In genomic region chr3R:5016280-5016679, dm6 we compare ENCODE assay signal across 2 fruit fly cellular contexts.
A peak's percentile ranks its signal among the peaks of the same experiment; 100 is the strongest.
TF ChIP-seq lines count a peak whose summit lies in the region.

No protein-coding gene starts in this region.

TF ChIP-seq in whole organism, embryonic, 481 proteins besides CTCF, POLR2A, EP300 and RAD21 (continued from another document and continues in another):
- TF ChIP-seq otp (GFP tag; IDR thresholded peaks at IDR 0.05; lab: Robert Waterston, UW) (peak; percentile 49; the same call in 1 of the 3 replicates), insv (GFP tag; optimal IDR thresholded peaks at IDR 0.05; lab: Kevin White, UChicago) (no peak), ttk (GFP tag; IDR thresholded peaks at IDR 0.05; lab: Robert Waterston, UW) (no peak), gro (GFP tag; optimal IDR thresholded peaks at IDR 0.05; lab: Kevin White, UChicago) (no peak), Rx (GFP tag; IDR thresholded peaks at IDR 0.05; lab: Robert Waterston, UW) (no peak), Meics (GFP tag; optimal IDR thresholded peaks at IDR 0.05; lab: Kevin White, UChicago) (peak; percentile 19), Myb (GFP tag; optimal IDR thresholded peaks at IDR 0.05; lab: Kevin White, UChicago) (no peak), Elba2 (GFP tag; optimal IDR thresholded peaks at IDR 0.05; lab: Kevin White, UChicago) (no peak), CG33213 (GFP tag; optimal IDR thresholded peaks at IDR 0.05; lab: Kevin White, UChicago) (no peak), NfI (GFP tag; optimal IDR thresholded peaks at IDR 0.05; lab: Kevin White, UChicago) (no peak), cato (GFP tag; optimal IDR thresholded peaks at IDR 0.05; lab: Kevin White, UChicago; ENCODE audit: borderline replicate concordance) (no peak), CG6654 (GFP tag; optimal IDR thresholded peaks at IDR 0.05; lab: Kevin White, UChicago) (no peak), gsb (GFP tag; IDR thresholded peaks at IDR 0.05; lab: Robert Waterston, UW) (no peak), sob (GFP tag; IDR thresholded peaks at IDR 0.05; lab: Robert Waterston, UW) (no peak), CG9727 (GFP tag; optimal IDR thresholded peaks at IDR 0.05; lab: Kevin White, UChicago) (peak; percentile 42), croc (GFP tag; conservative IDR thresholded peaks at IDR 0.05; lab: Robert Waterston, UW) (no peak), Bteb2 (GFP tag; optimal IDR thresholded peaks at IDR 0.05; lab: Kevin White, UChicago) (no peak), B-H2 (GFP tag; optimal IDR thresholded peaks at IDR 0.05; lab: Kevin White, UChicago) (no peak), ase (GFP tag; IDR thresholded peaks at IDR 0.05; lab: Robert Waterston, UW) (no peak), CG2129 (GFP tag; IDR thresholded peaks at IDR 0.05; lab: Robert Waterston, UW; ENCODE audit: partially characterized antibody) (no peak), CG1832 (GFP tag; optimal IDR thresholded peaks at IDR 0.05; lab: Kevin White, UChicago) (no peak), CG8478 (optimal IDR thresholded peaks at IDR 0.05; lab: Kevin White, UChicago) (no peak), sens-2 (GFP tag; IDR thresholded peaks at IDR 0.05; lab: Robert Waterston, UW) (peak; percentile 36; the same call in 1 of the 2 replicates), bcd (GFP tag; optimal IDR thresholded peaks at IDR 0.05; lab: Kevin White, UChicago) (no peak), sr (GFP tag; IDR thresholded peaks at IDR 0.05; lab: Robert Waterston, UW) (peak; percentile 70; the same call in 2 of the 3 replicates), nom (GFP tag; optimal IDR thresholded peaks at IDR 0.05; lab: Kevin White, UChicago) (no peak), pan (optimal IDR thresholded peaks at IDR 0.05; lab: Kevin White, UChicago) (no peak), pan (GFP tag; optimal IDR thresholded peaks at IDR 0.05 in 1 of 2, IDR thresholded peaks at IDR 0.05 in 1 of 2) (no peak), yki (optimal IDR thresholded peaks at IDR 0.05; lab: Kevin White, UChicago) (no peak), ab (GFP tag; optimal IDR thresholded peaks at IDR 0.05; lab: Kevin White, UChicago) (no peak), CG12744 (GFP tag; optimal IDR thresholded peaks at IDR 0.05; lab: Kevin White, UChicago) (no peak), Eip74EF (GFP tag; optimal IDR thresholded peaks at IDR 0.05; lab: Kevin White, UChicago) (peak in 1 of 2 experiments; percentile 0), CG6813 (GFP tag; optimal IDR thresholded peaks at IDR 0.05; lab: Kevin White, UChicago) (peak; percentile 52), CG12104 (GFP tag; optimal IDR thresholded peaks at IDR 0.05; lab: Kevin White, UChicago) (no peak), HLH54F (GFP tag; optimal IDR thresholded peaks at IDR 0.05; lab: Kevin White, UChicago) (no peak), Jarid2 (GFP tag; optimal IDR thresholded peaks at IDR 0.05; lab: Kevin White, UChicago) (no peak), CG11398 (GFP tag; optimal IDR thresholded peaks at IDR 0.05; lab: Kevin White, UChicago) (no peak), CG3847 (GFP tag; IDR thresholded peaks at IDR 0.05; lab: Robert Waterston, UW) (no peak), h (optimal IDR thresholded peaks at IDR 0.05; lab: Kevin White, UChicago) (no peak), Sin3A (optimal IDR thresholded peaks at IDR 0.05; lab: Kevin White, UChicago) (no peak), CG3726 (GFP tag; IDR thresholded peaks at IDR 0.05; lab: Robert Waterston, UW) (no peak; the same call in 2 of the 3 replicates), Sox100B (GFP tag; optimal IDR thresholded peaks at IDR 0.05; lab: Kevin White, UChicago) (peak; percentile 32), cad (GFP tag; optimal IDR thresholded peaks at IDR 0.05; lab: Kevin White, UChicago) (no peak), CG2116 (GFP tag; optimal IDR thresholded peaks at IDR 0.05; lab: Kevin White, UChicago) (peak; percentile 11), so (GFP tag; IDR thresholded peaks at IDR 0.05; lab: Robert Waterston, UW) (no peak; the same call in 2 of the 3 replicates), CG5245 (GFP tag; optimal IDR thresholded peaks at IDR 0.05; lab: Kevin White, UChicago) (no peak), CG12659 (GFP tag; optimal IDR thresholded peaks at IDR 0.05; lab: Kevin White, UChicago) (no peak), CG9215 (GFP tag; IDR thresholded peaks at IDR 0.05; lab: Robert Waterston, UW) (no peak), CG8290 (GFP tag; optimal IDR thresholded peaks at IDR 0.05; lab: Kevin White, UChicago) (no peak), CG8290 (tag; optimal IDR thresholded peaks at IDR 0.05; lab: Kevin White, UChicago) (peak in 1 of 2 experiments; percentile 43), Adf1 (GFP tag; IDR thresholded peaks at IDR 0.05; lab: Robert Waterston, UW) (no peak), CG16815 (GFP tag; optimal IDR thresholded peaks at IDR 0.05; lab: Kevin White, UChicago) (no peak), tap (tag; optimal IDR thresholded peaks at IDR 0.05; lab: Kevin White, UChicago) (no peak), Gug (GFP tag; IDR thresholded peaks at IDR 0.05; lab: Robert Waterston, UW) (no peak), CrebB (tag; optimal IDR thresholded peaks at IDR 0.05; lab: Kevin White, UChicago) (no peak), CG33557 (GFP tag; optimal IDR thresholded peaks at IDR 0.05; lab: Kevin White, UChicago) (peak; percentile 15), CG30403 (GFP tag; optimal IDR thresholded peaks at IDR 0.05; lab: Kevin White, UChicago) (no peak), CG15696 (tag; optimal IDR thresholded peaks at IDR 0.05; lab: Kevin White, UChicago) (peak; percentile 61), CG18011 (GFP tag; optimal IDR thresholded peaks at IDR 0.05; lab: Kevin White, UChicago) (no peak), MESR4 (GFP tag; optimal IDR thresholded peaks at IDR 0.05; lab: Kevin White, UChicago) (no peak), dati (GFP tag; IDR thresholded peaks at IDR 0.05; lab: Robert Waterston, UW) (no peak), CG9932 (GFP tag; IDR thresholded peaks at IDR 0.05; lab: Robert Waterston, UW) (no peak), stwl (tag; optimal IDR thresholded peaks at IDR 0.05; lab: Kevin White, UChicago) (no peak), Dip2 (GFP tag; IDR thresholded peaks at IDR 0.05; lab: Robert Waterston, UW) (no peak), trem (tag; optimal IDR thresholded peaks at IDR 0.05; lab: Kevin White, UChicago) (no peak), slp2 (GFP tag; optimal IDR thresholded peaks at IDR 0.05; lab: Kevin White, UChicago) (no peak), lab (GFP tag; optimal IDR thresholded peaks at IDR 0.05; lab: Kevin White, UChicago) (peak; percentile 46), nerfin-1 (tag; optimal IDR thresholded peaks at IDR 0.05; lab: Kevin White, UChicago) (no peak), br (optimal IDR thresholded peaks at IDR 0.05; lab: Kevin White, UChicago) (no peak)

TF ChIP-seq in whole organism, prepupa, 60 proteins besides CTCF, POLR2A, EP300 and RAD21 (continued from another document):
- TF ChIP-seq CG11902 (GFP tag; optimal IDR thresholded peaks at IDR 0.05; lab: Kevin White, UChicago) (no peak), CG6792 (GFP tag; optimal IDR thresholded peaks at IDR 0.05; lab: Kevin White, UChicago) (no peak), fkh (GFP tag; optimal IDR thresholded peaks at IDR 0.05; lab: Kevin White, UChicago) (peak; percentile 90), Eip78C (GFP tag; lab: Kevin White, UChicago) (peak; percentile 66), CG6808 (GFP tag; optimal IDR thresholded peaks at IDR 0.05; lab: Kevin White, UChicago) (peak; percentile 21), Sox15 (GFP tag; optimal IDR thresholded peaks at IDR 0.05; lab: Kevin White, UChicago) (no peak), CG6163 (GFP tag; IDR thresholded peaks at IDR 0.05; lab: Robert Waterston, UW) (0 out of 3 replicates have a peak, but pooled peaks have one; percentile 39), fd85E (GFP tag; optimal IDR thresholded peaks at IDR 0.05; lab: Kevin White, UChicago) (no peak), achi (GFP tag; optimal IDR thresholded peaks at IDR 0.05; lab: Kevin White, UChicago) (no peak), CG8632 (GFP tag; optimal IDR thresholded peaks at IDR 0.05; lab: Kevin White, UChicago) (no peak), vri (GFP tag; optimal IDR thresholded peaks at IDR 0.05; lab: Kevin White, UChicago) (no peak), CG3919 (GFP tag; optimal IDR thresholded peaks at IDR 0.05; lab: Kevin White, UChicago) (no peak), Smox (GFP tag; optimal IDR thresholded peaks at IDR 0.05; lab: Kevin White, UChicago) (no peak), spab (GFP tag; optimal IDR thresholded peaks at IDR 0.05; lab: Kevin White, UChicago) (peak; percentile 25), dac (GFP tag; optimal IDR thresholded peaks at IDR 0.05; lab: Kevin White, UChicago) (no peak), CG10669 (GFP tag; optimal IDR thresholded peaks at IDR 0.05; lab: Kevin White, UChicago) (peak; percentile 20), CG32006 (GFP tag; optimal IDR thresholded peaks at IDR 0.05; lab: Kevin White, UChicago) (no peak), fd59A (GFP tag; optimal IDR thresholded peaks at IDR 0.05; lab: Kevin White, UChicago) (no peak), lz (GFP tag; optimal IDR thresholded peaks at IDR 0.05; lab: Kevin White, UChicago) (no peak), Blimp-1 (GFP tag; optimal IDR thresholded peaks at IDR 0.05; lab: Kevin White, UChicago) (no peak), CG31627 (GFP tag; optimal IDR thresholded peaks at IDR 0.05; lab: Kevin White, UChicago) (no peak), Sox102F (GFP tag; optimal IDR thresholded peaks at IDR 0.05; lab: Kevin White, UChicago) (no peak), Ets21C (GFP tag; optimal IDR thresholded peaks at IDR 0.05; lab: Kevin White, UChicago) (no peak), Gug (GFP tag; IDR thresholded peaks at IDR 0.05; lab: Robert Waterston, UW) (no peak), CG8319 (GFP tag; optimal IDR thresholded peaks at IDR 0.05; lab: Kevin White, UChicago) (no peak), esn (GFP tag; optimal IDR thresholded peaks at IDR 0.05; lab: Kevin White, UChicago) (no peak), CG8119 (GFP tag; IDR thresholded peaks at IDR 0.05; lab: Robert Waterston, UW) (no peak), Sox14 (GFP tag; optimal IDR thresholded peaks at IDR 0.05; lab: Kevin White, UChicago) (no peak)
